Worm (Caenorhabditis elegans): ENCODE measurements around the gene fut-4.

Gene fut-4

ce11 chrII:2822435-2822920, at the start of gene fut-4, which contains the start of gene K12H6.10:
fut-4 (minus strand) TSS chrII:2822535.
K12H6.10 (plus strand) TSS chrII:2822870.
- TF ChIP-seq cey-2 (tag; optimal IDR thresholded peaks at IDR 0.05; ENCODE audit: borderline replicate concordance, insufficient read depth) (no peak), lin-15B (tag; optimal IDR thresholded peaks at IDR 0.05) (no peak), ctbp-1 (GFP tag; IDR thresholded peaks at IDR 0.05) (no peak), Y5F2A.4 (GFP tag; optimal IDR thresholded peaks at IDR 0.05) (no peak), aly-2 (tag; optimal IDR thresholded peaks at IDR 0.05) (no peak), snpc-4 (tag; optimal IDR thresholded peaks at IDR 0.05) (no peak), unc-130 (GFP tag; optimal IDR thresholded peaks at IDR 0.05) (no peak), jun-1 (tag; optimal IDR thresholded peaks at IDR 0.05) (no peak), ceh-32 (tag; optimal IDR thresholded peaks at IDR 0.05; ENCODE audit: poor library complexity) (no peak), nhr-48 (tag; optimal IDR thresholded peaks at IDR 0.05) (no peak), madf-9 (GFP tag; conservative IDR thresholded peaks at IDR 0.05) (no peak), attf-4 (tag; optimal IDR thresholded peaks at IDR 0.05) (no peak), aha-1 (tag) (no peak), dve-1 (tag; optimal IDR thresholded peaks at IDR 0.05; ENCODE audit: insufficient read depth) (no peak), ces-1 (GFP tag; optimal IDR thresholded peaks at IDR 0.05) (no peak), nhr-6 (tag; optimal IDR thresholded peaks at IDR 0.05) (no peak), tra-1 (GFP tag; IDR thresholded peaks at IDR 0.05) (no peak), skn-1 (tag; optimal IDR thresholded peaks at IDR 0.05) (no peak), nhr-10 (tag; optimal IDR thresholded peaks at IDR 0.05) (no peak), mes-2 (tag; optimal IDR thresholded peaks at IDR 0.05; ENCODE audit: poor library complexity, severe bottlenecking) (no peak)

- TF ChIP-seq zag-1 (tag; optimal IDR thresholded peaks at IDR 0.05), result no peak
- TF ChIP-seq daf-16 (GFP tag; optimal IDR thresholded peaks at IDR 0.05), result no peak
- TF ChIP-seq daf-16 (tag; optimal IDR thresholded peaks at IDR 0.05), result no peak
- TF ChIP-seq aly-2 (tag; optimal IDR thresholded peaks at IDR 0.05), result no peak
- no peak for TF ChIP-seq duxl-1 (tag; optimal IDR thresholded peaks at IDR 0.05; ENCODE audit: poor library complexity)
- TF ChIP-seq mxl-2 (GFP tag; conservative IDR thresholded peaks at IDR 0.05), result no peak
- TF ChIP-seq ceh-82 (tag; optimal IDR thresholded peaks at IDR 0.05), result no peak
- TF ChIP-seq T26A8.4 (GFP tag; IDR thresholded peaks at IDR 0.05), result no peak
- no peak for TF ChIP-seq mxl-3 (GFP tag; optimal IDR thresholded peaks at IDR 0.05)
- no peak for TF ChIP-seq nhr-111 (GFP tag; optimal IDR thresholded peaks at IDR 0.05)
- TF ChIP-seq ama-1 (optimal IDR thresholded peaks at IDR 0.05), result no peak
- no peak for TF ChIP-seq T20F7.1 (GFP tag; optimal IDR thresholded peaks at IDR 0.05)
- TF ChIP-seq lsy-2 (tag; optimal IDR thresholded peaks at IDR 0.05), result no peak
- TF ChIP-seq nhr-77 (tag; optimal IDR thresholded peaks at IDR 0.05), result no peak
- no peak for TF ChIP-seq zip-11 (GFP tag; IDR thresholded peaks at IDR 0.05)
- TF ChIP-seq skn-1 (tag; optimal IDR thresholded peaks at IDR 0.05), result no peak
Measured at ce11 chrII:2871816-2872215, 49.5 kb upstream of the fut-4 start, which contains the start of gene Y110A2AL.10. Y110A2AL.10 (minus strand) TSS chrII:2871916.

ce11 chrII:2867701-2868100, 45.4 kb upstream of the fut-4 start, which contains the start of gene Y110A2AL.2:
Y110A2AL.2 (plus strand) TSS chrII:2868001.
- no peak for TF ChIP-seq unc-62 (GFP tag; optimal IDR thresholded peaks at IDR 0.05 in 1 of 2)
- no peak for TF ChIP-seq unc-62 (tag; optimal IDR thresholded peaks at IDR 0.05)
- no peak for TF ChIP-seq Y105C5A.15 (GFP tag; IDR thresholded peaks at IDR 0.05)
- no peak for TF ChIP-seq mxl-3 (GFP tag; optimal IDR thresholded peaks at IDR 0.05)
- no peak for TF ChIP-seq nhr-42 (GFP tag; IDR thresholded peaks at IDR 0.05)
- no peak for TF ChIP-seq daf-8 (GFP tag; IDR thresholded peaks at IDR 0.05)
